Worm (Caenorhabditis elegans): ENCODE results near the gene lad-2.

DNA sequence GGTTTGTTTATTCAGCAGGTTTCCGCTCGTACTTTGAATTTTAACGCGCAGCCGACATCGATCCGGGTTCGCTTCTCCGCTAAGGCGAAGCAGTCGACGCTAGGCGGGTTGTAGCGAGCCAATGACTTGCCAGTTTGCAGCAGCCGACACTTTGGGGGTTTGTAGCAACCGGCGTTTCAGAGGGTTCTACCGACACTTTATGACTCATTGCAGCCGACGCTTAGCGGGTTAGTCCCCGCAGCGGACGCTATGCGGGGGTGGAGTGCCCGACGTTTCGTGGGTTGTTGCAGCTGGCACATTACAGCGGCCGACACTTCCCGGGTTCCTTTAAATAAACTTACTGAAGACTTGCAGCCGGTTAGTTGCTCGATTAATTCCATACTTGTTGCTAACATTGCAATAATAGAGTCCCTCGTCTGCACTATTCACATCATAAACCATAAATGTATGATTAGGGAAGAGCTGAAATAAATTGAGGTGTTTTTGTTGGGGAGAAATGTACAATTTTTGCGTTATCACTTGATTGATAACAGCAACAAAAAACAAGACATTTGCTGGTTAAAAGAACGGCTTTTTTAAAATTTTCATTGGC lies 8.8 kb downstream of the lad-2 start, which contains the start of gene Y54G2A.57:
- TF ChIP-seq ceh-28 (tag; optimal IDR thresholded peaks at IDR 0.05): no peak
- TF ChIP-seq nhr-11 (tag; optimal IDR thresholded peaks at IDR 0.05): no peak
- no peak for TF ChIP-seq daf-12 (tag; optimal IDR thresholded peaks at IDR 0.05)
- TF ChIP-seq fos-1 (tag; optimal IDR thresholded peaks at IDR 0.05): no peak

Data from whole organism, L3 larva.